Fruit fly (Drosophila melanogaster) whole organism, embryonic: ENCODE measurements around the gene Vm32E.

ENCODE experiments used
- Blimp-1 ChIP-seq: fragments of 200-800 bp; sonication (Bioruptor generic); optimal IDR thresholded peaks from 3 replicates; lab custom pipeline; 2018; ENCODE audit warnings: missing biosample characterization, missing genetic modification characterization, mild to moderate bottlenecking, moderate library complexity, missing genetic modification reagents
- CG12071 ChIP-seq: fragments of 200-800 bp; sonication (Bioruptor generic); optimal IDR thresholded peaks from 3 replicates; lab custom pipeline; 2018; ENCODE audit warnings: missing biosample characterization, mild to moderate bottlenecking, missing genetic modification characterization
- CG1233 ChIP-seq: fragments of 200-800 bp; sonication (Bioruptor generic); optimal IDR thresholded peaks from 4 replicates; lab custom pipeline; 2018; ENCODE audit warnings: missing biosample characterization, mild to moderate bottlenecking, missing genetic modification characterization
- CG14667 ChIP-seq: fragments of 200-800 bp; sonication (Bioruptor generic); IDR thresholded peaks from 2 replicates; pipeline ENCODE4 v1.3.6; 2022; ENCODE audit warnings: missing biosample characterization, missing genetic modification characterization
- CG15479 ChIP-seq: fragments of 200-800 bp; sonication (Bioruptor generic); optimal IDR thresholded peaks from 3 replicates; lab custom pipeline; 2019; ENCODE audit warnings: missing biosample characterization, mild to moderate bottlenecking, missing genetic modification characterization, moderate library complexity
- CG15601 ChIP-seq: fragments of 200-800 bp; sonication (Bioruptor generic); optimal IDR thresholded peaks from 3 replicates; lab custom pipeline; 2019; ENCODE audit warnings: missing biosample characterization, mild to moderate bottlenecking, missing genetic modification characterization, moderate library complexity
- CG16813 ChIP-seq: fragments of 200-800 bp; sonication (Bioruptor generic); IDR thresholded peaks from 3 replicates; pipeline ENCODE4 v1.3.6; 2022; ENCODE audit warnings: missing biosample characterization, missing genetic modification characterization; ENCODE audit not compliant: partially characterized antibody
- CG17385 ChIP-seq: fragments of 200-800 bp; sonication (Bioruptor generic); optimal IDR thresholded peaks from 3 replicates; lab custom pipeline; 2018; ENCODE audit warnings: missing biosample characterization, mild to moderate bottlenecking, missing genetic modification characterization
- CG2875 ChIP-seq: fragments of 200-800 bp; sonication (Bioruptor generic); optimal IDR thresholded peaks from 2 replicates; lab custom pipeline; 2017; ENCODE audit warnings: missing biosample characterization, mild to moderate bottlenecking, missing genetic modification characterization, missing genetic modification reagents
- CG32532 ChIP-seq: fragments of 200-800 bp; sonication (Bioruptor generic); IDR thresholded peaks from 2 replicates; pipeline ENCODE4 v1.3.6; 2022; ENCODE audit warnings: missing biosample characterization, missing genetic modification characterization
- CG3281 ChIP-seq: fragments of 200-800 bp; sonication (Bioruptor generic); optimal IDR thresholded peaks from 3 replicates; lab custom pipeline; 2017; ENCODE audit warnings: missing biosample characterization, mild to moderate bottlenecking, missing genetic modification characterization
- CG4360 ChIP-seq: fragments of 200-800 bp; sonication (Bioruptor generic); IDR thresholded peaks from 2 replicates; pipeline ENCODE4 v1.3.6; 2022; ENCODE audit warnings: missing biosample characterization, missing genetic modification characterization
- CG43689 ChIP-seq: fragments of 200-800 bp; sonication (Bioruptor generic); IDR thresholded peaks from 2 replicates; pipeline ENCODE4 v1.3.6; 2022; ENCODE audit warnings: missing biosample characterization, missing genetic modification characterization
- CG8290 ChIP-seq, 3 experiments: fragments of 200-800 bp; sonication (Bioruptor generic); optimal IDR thresholded peaks; 2 replicates each; lab custom pipeline; 2016 to 2019; ENCODE audit warnings: missing biosample characterization in 3 of 3, missing genetic modification characterization in 3 of 3, mild to moderate bottlenecking in 2 of 3, moderate library complexity in 1 of 3
- CG9797 ChIP-seq: fragments of 200-800 bp; sonication (Bioruptor generic); optimal IDR thresholded peaks from 3 replicates; lab custom pipeline; 2018; ENCODE audit warnings: missing biosample characterization, mild to moderate bottlenecking, missing genetic modification characterization
- Dbx ChIP-seq: fragments of 200-800 bp; sonication (Bioruptor generic); IDR thresholded peaks from 3 replicates; pipeline ENCODE4 v1.3.6; 2022; ENCODE audit warnings: missing biosample characterization, missing genetic modification characterization
- Deaf1 ChIP-seq: fragments of 200-800 bp; optimal IDR thresholded peaks from 3 replicates; lab custom pipeline; 2019; ENCODE audit warnings: missing biosample characterization, mild to moderate bottlenecking, missing genetic modification characterization, moderate library complexity
- Dll ChIP-seq: fragments of 200-800 bp; sonication (Bioruptor generic); IDR thresholded peaks from 4 replicates; pipeline ENCODE4 v1.3.6; 2022; ENCODE audit warnings: missing biosample characterization, missing genetic modification characterization; ENCODE audit not compliant: partially characterized antibody
- Drgx ChIP-seq: fragments of 200-800 bp; sonication (Bioruptor generic); IDR thresholded peaks from 2 replicates; pipeline ENCODE4 v1.3.6; 2022; ENCODE audit warnings: missing biosample characterization, missing genetic modification characterization
- Elba2 ChIP-seq: fragments of 200-800 bp; sonication (Bioruptor generic); optimal IDR thresholded peaks from 3 replicates; lab custom pipeline; 2016; ENCODE audit warnings: missing biosample characterization, missing genetic modification characterization
- Gsc ChIP-seq: fragments of 200-800 bp; sonication (Bioruptor generic); IDR thresholded peaks from 2 replicates; pipeline ENCODE4 v1.3.6; 2022; ENCODE audit warnings: missing biosample characterization, missing genetic modification characterization
- Lpt ChIP-seq: fragments of >200 bp; optimal IDR thresholded peaks from 2 replicates; lab custom pipeline; 2018; ENCODE audit warnings: missing biosample characterization, missing genetic modification characterization
- Med ChIP-seq: fragments of 200-800 bp; sonication (Bioruptor generic); peaks from one replicate; lab custom pipeline; 2016; ENCODE audit warnings: missing biosample characterization, missing genetic modification characterization, mild to moderate bottlenecking, inconsistent platforms, moderate library complexity
- NfI ChIP-seq: fragments of 200-800 bp; sonication (Bioruptor generic); optimal IDR thresholded peaks from 3 replicates; lab custom pipeline; 2018; ENCODE audit warnings: missing biosample characterization, mild to moderate bottlenecking, missing genetic modification characterization, moderate library complexity
- Opbp ChIP-seq: fragments of 200-800 bp; sonication (Bioruptor generic); IDR thresholded peaks from 3 replicates; pipeline ENCODE4 v1.3.6; 2022; ENCODE audit warnings: missing biosample characterization, missing genetic modification characterization; ENCODE audit not compliant: partially characterized antibody
- Pdp1 ChIP-seq, 2 experiments: fragments of 200-800 bp; sonication (Bioruptor generic); optimal IDR thresholded peaks; 3 replicates each; lab custom pipeline; 2016; ENCODE audit warnings: missing biosample characterization in 2 of 2, missing genetic modification characterization in 2 of 2, mild to moderate bottlenecking in 1 of 2, moderate library complexity in 1 of 2
- abd-A ChIP-seq: fragments of 200-800 bp; sonication (Bioruptor generic); optimal IDR thresholded peaks from 3 replicates; lab custom pipeline; 2019; ENCODE audit warnings: missing biosample characterization, mild to moderate bottlenecking, missing genetic modification characterization, moderate library complexity
- ac ChIP-seq: fragments of 200-800 bp; sonication (Bioruptor generic); optimal IDR thresholded peaks from 3 replicates; lab custom pipeline; 2017; ENCODE audit warnings: missing biosample characterization, mild to moderate bottlenecking, missing genetic modification characterization
- bcd ChIP-seq: fragments of 200-800 bp; sonication (Bioruptor generic); optimal IDR thresholded peaks from 2 replicates; lab custom pipeline; 2017; ENCODE audit warnings: missing biosample characterization, mild to moderate bottlenecking, missing genetic modification characterization
- bsh ChIP-seq, 2 experiments: fragments of 200-800 bp; sonication (Bioruptor generic); optimal IDR thresholded peaks; 2 replicates each; lab custom pipeline; 2017 to 2018; ENCODE audit warnings: mild to moderate bottlenecking in 2 of 2, missing biosample characterization in 2 of 2, missing genetic modification characterization in 2 of 2, moderate library complexity in 1 of 2
- chm ChIP-seq: fragments of 200-800 bp; sonication (Bioruptor generic); IDR thresholded peaks from 2 replicates; pipeline ENCODE4 v1.3.6; 2022; ENCODE audit warnings: missing biosample characterization, missing genetic modification characterization
- crol ChIP-seq: fragments of 200-800 bp; sonication (Bioruptor generic); IDR thresholded peaks from 2 replicates; pipeline ENCODE4 v1.3.6; 2022; ENCODE audit warnings: missing biosample characterization, missing genetic modification characterization
- crp ChIP-seq, 2 experiments: fragments of 200-800 bp; sonication (Bioruptor generic); optimal IDR thresholded peaks; 2 replicates in 1 of 2; 3 replicates in 1 of 2; lab custom pipeline; 2017; ENCODE audit warnings: missing biosample characterization in 2 of 2, missing genetic modification characterization in 2 of 2, mild to moderate bottlenecking in 1 of 2, moderate library complexity in 1 of 2
- dan ChIP-seq: fragments of 200-800 bp; sonication (Bioruptor generic); IDR thresholded peaks from 2 replicates; pipeline ENCODE4 v1.3.6; 2022; ENCODE audit warnings: missing biosample characterization, missing genetic modification characterization
- ewg ChIP-seq: fragments of 200-800 bp; sonication (Bioruptor generic); optimal IDR thresholded peaks from 3 replicates; lab custom pipeline; 2017; ENCODE audit warnings: mild to moderate bottlenecking, missing biosample characterization, missing genetic modification reagents, missing genetic modification characterization
- her ChIP-seq: fragments of 200-800 bp; sonication (Bioruptor generic); optimal IDR thresholded peaks from 2 replicates; lab custom pipeline; 2016; ENCODE audit warnings: missing biosample characterization, missing genetic modification characterization
- insv ChIP-seq, 2 experiments: fragments of 200-800 bp; sonication (Bioruptor generic); optimal IDR thresholded peaks; 3 replicates each; lab custom pipeline; 2016 to 2018; ENCODE audit warnings: missing biosample characterization in 2 of 2, missing genetic modification characterization in 2 of 2
- klu ChIP-seq: fragments of 200-800 bp; sonication (Bioruptor generic); IDR thresholded peaks from 2 replicates; pipeline ENCODE4 v1.3.6; 2022; ENCODE audit warnings: missing biosample characterization, missing genetic modification characterization
- maf-S ChIP-seq: fragments of 200-800 bp; sonication (Bioruptor generic); optimal IDR thresholded peaks from 2 replicates; lab custom pipeline; 2016; ENCODE audit warnings: missing biosample characterization, missing genetic modification characterization
- mirr ChIP-seq: fragments of 200-800 bp; sonication (Bioruptor generic); optimal IDR thresholded peaks from 3 replicates; lab custom pipeline; 2018; ENCODE audit warnings: missing biosample characterization, mild to moderate bottlenecking, missing genetic modification characterization
- nerfin-2 ChIP-seq: fragments of 200-800 bp; sonication (Bioruptor generic); IDR thresholded peaks from 2 replicates; pipeline ENCODE4 v1.3.6; 2022; ENCODE audit warnings: missing biosample characterization, missing genetic modification characterization; ENCODE audit not compliant: partially characterized antibody
- nom ChIP-seq: fragments of 200-800 bp; sonication (Bioruptor generic); optimal IDR thresholded peaks from 2 replicates; lab custom pipeline; 2017; ENCODE audit warnings: missing biosample characterization, missing genetic modification characterization, mild to moderate bottlenecking, moderate library complexity, missing genetic modification reagents
- pita ChIP-seq: fragments of 200-800 bp; sonication (Bioruptor generic); optimal IDR thresholded peaks from 2 replicates; lab custom pipeline; 2017; ENCODE audit warnings: missing biosample characterization, mild to moderate bottlenecking, missing genetic modification characterization
- stwl ChIP-seq: fragments of 200-800 bp; sonication (Bioruptor generic); optimal IDR thresholded peaks from 3 replicates; lab custom pipeline; 2018; ENCODE audit warnings: missing biosample characterization, mild to moderate bottlenecking, missing genetic modification characterization, moderate library complexity
- vvl ChIP-seq: fragments of 200-800 bp; sonication (Bioruptor generic); IDR thresholded peaks from 2 replicates; pipeline ENCODE4 v1.3.6; 2022; ENCODE audit warnings: missing biosample characterization, missing genetic modification characterization

The Vm32E gene

DNA sequence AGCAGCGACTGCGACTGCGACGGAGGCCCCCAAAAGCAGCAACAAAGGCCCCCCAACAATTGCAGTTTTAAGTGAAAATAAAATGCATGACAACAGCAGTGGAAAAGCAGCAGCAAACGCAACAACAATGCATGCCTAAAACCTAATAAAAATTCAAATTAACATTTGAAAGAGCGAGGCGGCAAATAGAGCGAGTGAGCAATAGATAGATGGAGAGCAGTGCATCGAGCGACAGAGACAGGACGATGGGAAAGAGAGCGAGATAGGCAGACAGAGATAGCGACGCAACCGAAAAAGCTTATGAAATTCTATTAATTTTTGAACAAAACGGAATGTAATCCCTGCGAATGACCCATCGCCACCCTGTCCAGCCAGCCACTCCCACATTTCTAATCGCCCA is 47.5 kb upstream of the Vm32E start (continued):
- peak; percentile 50 for TF ChIP-seq vvl (GFP tag; lab: Robert Waterston, UW)

DNA sequence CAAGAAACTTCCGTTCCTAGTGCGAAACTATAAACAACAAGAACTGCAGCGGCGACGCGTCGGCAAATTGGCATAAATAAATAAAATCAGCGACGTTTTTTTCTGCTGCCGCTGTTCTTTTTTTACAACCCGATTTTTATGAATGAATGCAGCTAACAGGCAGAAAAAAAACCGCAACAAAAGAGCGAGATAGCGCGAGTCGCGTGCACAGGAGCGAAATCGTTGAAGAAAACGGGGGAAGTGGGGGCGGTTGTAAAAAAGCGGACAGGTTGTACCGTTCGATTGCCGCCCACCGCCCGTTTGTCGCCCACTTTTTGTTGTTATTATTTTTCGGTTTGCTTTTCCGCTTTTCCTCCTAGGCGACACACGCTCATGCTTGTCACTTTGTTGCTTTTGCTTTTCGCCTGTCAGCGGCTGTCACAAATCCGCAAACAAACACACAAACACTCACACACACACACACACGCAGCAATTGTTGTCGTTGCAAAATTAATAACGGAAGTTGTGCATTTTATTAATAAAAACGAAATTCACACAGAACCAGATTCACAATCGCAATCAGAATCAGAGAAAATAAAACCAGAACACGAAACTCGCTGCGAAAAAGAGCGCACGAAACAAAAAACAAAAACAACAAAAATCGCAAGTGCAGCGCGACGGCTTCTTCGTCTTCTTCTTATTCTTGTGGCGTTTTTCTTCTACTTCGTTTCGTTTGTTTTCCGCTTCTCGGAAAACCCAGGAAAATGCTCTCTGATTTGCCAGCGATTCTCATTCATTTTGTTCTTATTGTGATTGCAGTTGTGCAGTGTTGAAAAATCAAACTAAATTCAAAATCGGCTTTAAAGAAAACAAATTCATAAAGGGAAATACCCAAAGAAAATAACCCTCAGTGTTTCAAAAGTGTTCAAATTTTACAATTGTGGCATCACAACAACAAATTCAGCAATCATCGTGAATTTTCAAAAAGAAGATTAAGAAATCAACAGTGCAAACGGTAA is 39.8 kb upstream of the Vm32E start:
- TF ChIP-seq insv (GFP tag; optimal IDR thresholded peaks at IDR 0.05; lab: Kevin White, UChicago) = peak in 1 of 2 experiments; percentile 46
- TF ChIP-seq CG15601 (tag; lab: Kevin White, UChicago) = no peak
- peak in 1 of 2 experiments; percentile 18 for TF ChIP-seq bsh (GFP tag; optimal IDR thresholded peaks at IDR 0.05; lab: Kevin White, UChicago)
- TF ChIP-seq chm (GFP tag; lab: Robert Waterston, UW) = peak; percentile 43; the same call in 1 of the 2 replicates
- peak; percentile 10 for TF ChIP-seq CG17385 (GFP tag; lab: Kevin White, UChicago)
- no peak for TF ChIP-seq Blimp-1 (GFP tag; lab: Kevin White, UChicago)
- TF ChIP-seq Med (GFP tag; lab: Kevin White, UChicago) = peak; percentile 70
- no peak for TF ChIP-seq Gsc (GFP tag; lab: Robert Waterston, UW)
- peak; percentile 53 for TF ChIP-seq Drgx (GFP tag; lab: Robert Waterston, UW)
- TF ChIP-seq crol (GFP tag; lab: Robert Waterston, UW) = peak; percentile 49
- peak; percentile 11 for TF ChIP-seq nom
- TF ChIP-seq stwl (tag; lab: Kevin White, UChicago) = peak; percentile 92
- peak; percentile 96 for TF ChIP-seq Elba2 (GFP tag; lab: Kevin White, UChicago)
- TF ChIP-seq CG15479 = peak; percentile 70
- peak; percentile 37; the same call in 1 of the 2 replicates for TF ChIP-seq CG4360 (GFP tag; lab: Robert Waterston, UW)
- TF ChIP-seq CG16813 (GFP tag; lab: Robert Waterston, UW) = peak; percentile 10; the same call in 1 of the 3 replicates
- no peak for TF ChIP-seq CG3281
- TF ChIP-seq Dbx = no peak
- TF ChIP-seq klu (GFP tag; lab: Robert Waterston, UW) = no peak
- TF ChIP-seq Dll = no peak

DNA sequence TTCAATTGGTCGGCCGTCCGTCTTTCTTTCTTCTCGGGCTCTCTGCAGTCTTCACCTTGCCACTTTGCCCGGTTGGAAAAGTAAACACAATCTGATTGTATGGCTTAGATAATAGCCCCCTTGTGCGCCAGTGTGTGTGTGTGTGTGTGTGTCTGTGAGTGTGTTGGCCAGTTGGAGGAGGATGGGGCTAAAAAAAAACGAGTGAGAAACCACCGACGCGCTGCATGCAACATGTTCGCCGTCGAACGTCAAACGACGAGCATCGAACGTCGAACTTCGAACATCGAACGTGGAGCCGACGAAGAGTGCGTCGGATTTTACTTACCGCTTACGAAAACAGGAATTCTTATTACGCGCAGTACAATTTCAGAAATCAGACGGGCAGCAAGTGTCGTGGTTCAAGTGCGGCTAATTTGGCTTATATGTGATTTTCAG is 38.9 kb upstream of the Vm32E start, which contains the start of gene ab:
TSS of gene ab (plus strand) at position 355 of the 435 bp plus-strand sequence.
- TF ChIP-seq NfI (GFP tag; lab: Kevin White, UChicago) (no peak), ac (GFP tag; lab: Kevin White, UChicago) (no peak), pita (GFP tag; lab: Kevin White, UChicago) (no peak), nerfin-2 (GFP tag; lab: Robert Waterston, UW) (no peak), maf-S (GFP tag; lab: Kevin White, UChicago) (no peak), dan (GFP tag; lab: Robert Waterston, UW) (no peak), ewg (GFP tag; lab: Kevin White, UChicago) (no peak), bcd (no peak), CG43689 (GFP tag; lab: Robert Waterston, UW) (no peak), Lpt (GFP tag; lab: Kevin White, UChicago) (no peak), Opbp (GFP tag; lab: Robert Waterston, UW) (peak; percentile 41; the same call in 1 of the 3 replicates), Deaf1 (tag; lab: Kevin White, UChicago) (peak; percentile 92), CG12071 (GFP tag; lab: Kevin White, UChicago) (peak; percentile 49), CG1233 (no peak), CG32532 (GFP tag; lab: Robert Waterston, UW) (no peak), her (GFP tag; lab: Kevin White, UChicago) (no peak), CG14667 (no peak), CG2875 (GFP tag; lab: Kevin White, UChicago) (no peak), abd-A (tag; lab: Kevin White, UChicago) (peak; percentile 33), CG8290 (GFP tag; optimal IDR thresholded peaks at IDR 0.05; lab: Kevin White, UChicago) (no peak), CG8290 (tag; optimal IDR thresholded peaks at IDR 0.05; lab: Kevin White, UChicago) (peak in 1 of 2 experiments; percentile 23), CG9797 (GFP tag; lab: Kevin White, UChicago) (no peak), Pdp1 (GFP tag; optimal IDR thresholded peaks at IDR 0.05; lab: Kevin White, UChicago) (peak in 1 of 2 experiments; percentile 79), mirr (no peak), crp (GFP tag; optimal IDR thresholded peaks at IDR 0.05; lab: Kevin White, UChicago) (no peak)
